Fruit fly (Drosophila melanogaster) Kc167 (cell line): ENCODE results near the gene Unc-115b.

Experiments used
- Myc ChIP-seq: fragments of >200 bp; optimal IDR thresholded peaks from 2 replicates; lab custom pipeline; 2017; ENCODE audit warnings: missing external identifiers
- Sin3A ChIP-seq: fragments of >200 bp; optimal IDR thresholded peaks from 2 replicates; lab custom pipeline; 2018; ENCODE audit warnings: missing external identifiers
- h ChIP-seq: fragments of >200 bp; optimal IDR thresholded peaks from 3 replicates; lab custom pipeline; 2018; ENCODE audit warnings: missing external identifiers
- insv ChIP-seq: fragments of >200 bp; optimal IDR thresholded peaks from 3 replicates; lab custom pipeline; 2018; ENCODE audit warnings: missing external identifiers
- psq ChIP-seq: fragments of >200 bp; optimal IDR thresholded peaks from 2 replicates; lab custom pipeline; 2017; ENCODE audit warnings: missing external identifiers
- ttk ChIP-seq: sonication (Bioruptor generic); optimal IDR thresholded peaks from 2 replicates; lab custom pipeline; 2017; ENCODE audit warnings: missing external identifiers

dm6 chr3R:9644620-9645019, 48.0 kb downstream of the Unc-115b start:
- TF ChIP-seq Sin3A (lab: Kevin White, UChicago) (no peak), insv (no peak), Myc (lab: Kevin White, UChicago) (no peak), ttk (lab: Kevin White, UChicago) (no peak), psq (lab: Kevin White, UChicago) (no peak), h (no peak)
